Worm (Caenorhabditis elegans) whole organism, L3 larva: ENCODE measurements around the gene F54F2.7.

ENCODE experiments used
- R02D3.7 ChIP-seq: fragments of 150-350 bp; optimal IDR thresholded peaks from 2 replicates; lab custom pipeline; 2014; ENCODE audit warnings: missing biosample characterization, missing genetic modification characterization
- aly-2 ChIP-seq: fragments of 150-350 bp; optimal IDR thresholded peaks from 2 replicates; lab custom pipeline; 2014; ENCODE audit warnings: missing biosample characterization, missing genetic modification characterization
- ama-1 ChIP-seq: fragments of 150-350 bp; optimal IDR thresholded peaks from 2 replicates; lab custom pipeline; 2018
- ceh-16 ChIP-seq: sonication (generic microtip); optimal IDR thresholded peaks from 2 replicates; lab custom pipeline; 2017; ENCODE audit warnings: missing biosample characterization, missing genetic modification characterization
- ceh-28 ChIP-seq: fragments of 150-350 bp; optimal IDR thresholded peaks from 2 replicates; lab custom pipeline; 2014; ENCODE audit warnings: missing biosample characterization, missing genetic modification reagents, missing genetic modification characterization
- ceh-9 ChIP-seq: sonication (generic microtip); optimal IDR thresholded peaks from 2 replicates; lab custom pipeline; 2018; ENCODE audit warnings: missing biosample characterization, missing genetic modification characterization
- daf-12 ChIP-seq: fragments of 150-350 bp; optimal IDR thresholded peaks from 2 replicates; lab custom pipeline; 2014; ENCODE audit warnings: missing biosample characterization, missing genetic modification reagents, missing genetic modification characterization
- egl-27 ChIP-seq: sonication (generic microtip); optimal IDR thresholded peaks from 4 replicates; lab custom pipeline; 2017; ENCODE audit warnings: missing biosample characterization, missing genetic modification reagents, missing genetic modification characterization
- egl-5 ChIP-seq: fragments of 150-350 bp; optimal IDR thresholded peaks from 2 replicates; lab custom pipeline; 2017; ENCODE audit warnings: missing biosample characterization, missing genetic modification reagents, missing genetic modification characterization, inconsistent platforms
- elt-2 ChIP-seq: sonication (generic microtip); optimal IDR thresholded peaks from 2 replicates; lab custom pipeline; 2016; ENCODE audit warnings: missing genetic modification reagents, mild to moderate bottlenecking, missing genetic modification characterization, missing compliant biosample characterization
- elt-3 ChIP-seq, 3 experiments: fragments of 150-350 bp in 1 of 3; sonication (generic microtip) in 2 of 3; optimal IDR thresholded peaks; 2 replicates in 2 of 3; 4 replicates in 1 of 3; lab custom pipeline; 2014 to 2017; ENCODE audit warnings: missing biosample characterization in 3 of 3, missing genetic modification characterization in 3 of 3
- fkh-2 ChIP-seq: fragments of 150-350 bp; optimal IDR thresholded peaks from 2 replicates; lab custom pipeline; 2014; ENCODE audit warnings: missing biosample characterization, missing genetic modification reagents, missing genetic modification characterization
- fos-1 ChIP-seq: fragments of 150-350 bp; optimal IDR thresholded peaks from 2 replicates; lab custom pipeline; 2014; ENCODE audit warnings: missing biosample characterization, missing genetic modification characterization
- hmg-11 ChIP-seq: sonication (generic microtip); optimal IDR thresholded peaks from 2 replicates; lab custom pipeline; 2016; ENCODE audit warnings: missing genetic modification characterization, missing compliant biosample characterization
- jun-1 ChIP-seq: fragments of 150-350 bp; optimal IDR thresholded peaks from 2 replicates; lab custom pipeline; 2014; ENCODE audit warnings: missing biosample characterization, missing genetic modification reagents, missing genetic modification characterization
- lin-15B ChIP-seq: fragments of 150-350 bp; optimal IDR thresholded peaks from 2 replicates; lab custom pipeline; 2014; ENCODE audit warnings: missing biosample characterization, missing genetic modification characterization
- lin-39 ChIP-seq: fragments of 150-350 bp; optimal IDR thresholded peaks from 2 replicates; lab custom pipeline; 2018; ENCODE audit warnings: missing biosample characterization, missing genetic modification reagents, missing genetic modification characterization
- lsy-12 ChIP-seq: sonication (generic microtip); optimal IDR thresholded peaks from 2 replicates; lab custom pipeline; 2016; ENCODE audit warnings: mild to moderate bottlenecking, missing genetic modification characterization, missing compliant biosample characterization
- mdl-1 ChIP-seq: fragments of 150-350 bp; optimal IDR thresholded peaks from 2 replicates; lab custom pipeline; 2014; ENCODE audit warnings: missing biosample characterization, missing genetic modification characterization
- nhr-11 ChIP-seq: fragments of 150-350 bp; optimal IDR thresholded peaks from 2 replicates; lab custom pipeline; 2014; ENCODE audit warnings: missing biosample characterization, missing genetic modification characterization
- nhr-23 ChIP-seq: fragments of 150-350 bp; optimal IDR thresholded peaks from 2 replicates; lab custom pipeline; 2014; ENCODE audit warnings: missing biosample characterization, missing genetic modification reagents, missing genetic modification characterization
- nhr-237 ChIP-seq: fragments of 150-350 bp; optimal IDR thresholded peaks from 2 replicates; lab custom pipeline; 2014; ENCODE audit warnings: missing biosample characterization, missing genetic modification characterization
- nhr-25 ChIP-seq: sonication (generic microtip); optimal IDR thresholded peaks from 2 replicates; lab custom pipeline; 2017; ENCODE audit warnings: missing biosample characterization, missing genetic modification characterization
- nhr-43 ChIP-seq: sonication (generic microtip); optimal IDR thresholded peaks from 2 replicates; lab custom pipeline; 2016; ENCODE audit warnings: mild to moderate bottlenecking, missing genetic modification characterization, missing compliant biosample characterization; ENCODE audit not compliant: poor library complexity, severe bottlenecking
- nhr-76 ChIP-seq: fragments of 150-350 bp; sonication (generic microtip); optimal IDR thresholded peaks from 5 replicates; lab custom pipeline; 2014; ENCODE audit warnings: missing biosample characterization, missing genetic modification characterization
- nhr-77 ChIP-seq: fragments of 150-350 bp; optimal IDR thresholded peaks from 2 replicates; lab custom pipeline; 2014; ENCODE audit warnings: missing biosample characterization, missing genetic modification characterization
- pha-4 ChIP-seq: fragments of 150-350 bp; optimal IDR thresholded peaks from 2 replicates; lab custom pipeline; 2014; ENCODE audit warnings: missing biosample characterization, missing genetic modification reagents, missing genetic modification characterization
- pqm-1 ChIP-seq: fragments of 150-350 bp; optimal IDR thresholded peaks from 2 replicates; lab custom pipeline; 2017; ENCODE audit warnings: missing biosample characterization, missing genetic modification characterization, inconsistent platforms
- sea-2 ChIP-seq: fragments of 150-350 bp; sonication (generic microtip); optimal IDR thresholded peaks from 4 replicates; lab custom pipeline; 2014; ENCODE audit warnings: missing biosample characterization, missing genetic modification reagents, missing genetic modification characterization
- snpc-4 ChIP-seq: fragments of 150-350 bp; optimal IDR thresholded peaks from 2 replicates; lab custom pipeline; 2014; ENCODE audit warnings: missing biosample characterization, missing genetic modification characterization
- unc-62 ChIP-seq: fragments of 150-350 bp; sonication (generic microtip); optimal IDR thresholded peaks from 4 replicates; lab custom pipeline; 2014; ENCODE audit warnings: missing biosample characterization, missing genetic modification reagents, missing genetic modification characterization
- zag-1 ChIP-seq: fragments of 150-350 bp; optimal IDR thresholded peaks from 2 replicates; lab custom pipeline; 2014; ENCODE audit warnings: missing biosample characterization, missing genetic modification characterization
- ztf-11 ChIP-seq: fragments of 150-350 bp; optimal IDR thresholded peaks from 2 replicates; lab custom pipeline; 2014; ENCODE audit warnings: missing biosample characterization, missing genetic modification characterization
- ztf-4 ChIP-seq: fragments of 150-350 bp; optimal IDR thresholded peaks from 2 replicates; lab custom pipeline; 2014; ENCODE audit warnings: missing biosample characterization, missing genetic modification characterization

The F54F2.7 gene

DNA sequence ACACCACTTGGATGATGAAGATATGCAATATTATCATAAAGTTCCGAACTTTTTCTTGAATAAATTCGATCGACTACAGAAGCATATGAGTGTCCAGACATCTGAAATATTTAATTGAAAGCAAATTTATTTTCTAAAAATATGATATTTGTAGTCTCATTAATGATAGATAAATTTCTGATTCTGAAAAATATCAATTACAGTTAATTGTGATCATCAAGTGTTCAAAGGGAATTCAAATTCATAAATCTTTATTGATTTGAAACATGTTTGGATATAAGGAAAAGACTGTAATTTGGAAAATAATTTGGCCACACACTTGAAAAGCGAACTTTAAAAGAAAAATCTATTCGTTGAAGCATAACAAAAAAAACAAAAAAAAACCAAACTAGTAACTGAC is at the start of gene F54F2.7:
Gene F54F2.7, minus strand, starts transcription at position 101 of the 400 bp plus-strand sequence.
- TF ChIP-seq fos-1 (tag; lab: Kevin White, UChicago) (no peak), daf-12 (tag; lab: Kevin White, UChicago) (no peak), lin-15B (tag; lab: Kevin White, UChicago) (no peak), fkh-2 (tag; lab: Kevin White, UChicago) (no peak), R02D3.7 (tag; lab: Kevin White, UChicago) (no peak), aly-2 (tag; lab: Kevin White, UChicago) (no peak), nhr-77 (tag; lab: Kevin White, UChicago) (no peak), unc-62 (GFP tag; lab: Kevin White, UChicago) (no peak), ceh-16 (tag; lab: Kevin White, UChicago) (no peak), zag-1 (tag; lab: Kevin White, UChicago) (no peak), elt-3 (tag; optimal IDR thresholded peaks at IDR 0.05; lab: Kevin White, UChicago) (no peak), ceh-28 (tag; lab: Kevin White, UChicago) (no peak), pqm-1 (tag; lab: Kevin White, UChicago) (no peak), nhr-11 (tag; lab: Kevin White, UChicago) (no peak), sea-2 (GFP tag; lab: Kevin White, UChicago) (no peak), ztf-4 (tag; lab: Kevin White, UChicago) (no peak), ztf-11 (no peak), lin-39 (tag; lab: Kevin White, UChicago) (no peak), ama-1 (no peak), elt-2 (no peak)

DNA sequence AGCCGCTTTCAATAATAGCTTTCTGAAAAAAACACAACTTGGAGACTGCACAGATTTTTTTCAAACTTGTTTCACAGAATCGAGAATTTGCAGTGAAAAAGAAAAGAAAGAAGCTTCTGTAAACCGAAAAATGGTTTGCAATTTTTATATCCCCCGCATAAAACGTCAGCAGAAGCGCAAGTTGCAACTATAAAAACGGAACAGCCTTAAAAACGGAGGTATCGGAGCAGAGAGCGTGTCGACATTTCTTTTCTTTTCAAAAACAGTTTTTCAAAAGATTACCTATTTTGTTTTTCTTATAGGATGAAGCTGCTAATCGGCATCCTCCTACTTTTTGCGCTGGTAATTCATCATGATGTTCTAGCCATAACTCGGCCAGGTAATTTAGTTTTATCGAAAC is 44.8 kb upstream of the F54F2.7 start, which contains the start of gene plg-1:
Gene plg-1, plus strand, starts transcription at position 301 of the 400 bp plus-strand sequence.
- TF ChIP-seq zag-1 (tag; lab: Kevin White, UChicago) (no peak), mdl-1 (tag; lab: Kevin White, UChicago) (no peak), egl-5 (tag; lab: Kevin White, UChicago) (no peak), egl-27 (tag; lab: Kevin White, UChicago) (no peak), ama-1 (no peak), R02D3.7 (tag; lab: Kevin White, UChicago) (no peak), lin-39 (tag; lab: Kevin White, UChicago) (no peak), nhr-25 (no peak), ztf-4 (tag; lab: Kevin White, UChicago) (no peak), lsy-12 (no peak)

DNA sequence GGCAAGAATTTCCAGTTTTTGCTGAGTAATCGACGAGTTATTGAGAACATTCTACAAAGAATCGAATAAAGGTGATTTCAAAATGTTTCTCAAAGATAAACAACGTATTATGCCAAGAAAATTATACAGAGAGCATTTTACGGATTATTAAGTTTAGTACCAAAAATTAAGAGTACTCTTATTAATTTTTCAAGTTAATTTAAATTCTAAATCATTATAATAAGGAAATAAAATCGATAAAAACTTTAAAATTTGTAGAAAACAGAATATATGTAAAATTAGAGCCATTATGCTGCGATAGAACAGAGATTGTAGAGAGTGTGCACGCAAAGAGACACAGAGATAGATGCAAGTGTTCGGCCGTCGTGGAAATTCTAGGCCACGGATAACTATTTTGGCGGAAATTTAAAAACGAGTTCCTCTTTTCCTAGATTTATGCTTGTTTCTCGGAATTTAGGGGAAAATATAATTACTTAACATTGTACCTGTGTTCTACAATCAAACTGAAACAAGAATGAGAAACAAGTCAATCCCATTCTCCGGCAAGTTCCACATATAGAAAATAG is 43.4 kb upstream of the F54F2.7 start, which contains the start of gene F44E2.9:
Gene F44E2.9, minus strand, starts transcription at position 51 of the 566 bp plus-strand sequence.
- TF ChIP-seq snpc-4 (tag; lab: Kevin White, UChicago) (peak; percentile 67), ceh-28 (tag; lab: Kevin White, UChicago) (peak; percentile 38), nhr-11 (tag; lab: Kevin White, UChicago) (no peak), nhr-43 (tag; lab: Kevin White, UChicago) (peak; percentile 76), nhr-25 (peak; percentile 33), lsy-12 (peak; percentile 25), elt-2 (peak; percentile 22), nhr-23 (tag; lab: Kevin White, UChicago) (peak; percentile 72), fos-1 (tag; lab: Kevin White, UChicago) (no peak), lin-15B (tag; lab: Kevin White, UChicago) (peak; percentile 80), lin-39 (tag; lab: Kevin White, UChicago) (peak; percentile 68)

DNA sequence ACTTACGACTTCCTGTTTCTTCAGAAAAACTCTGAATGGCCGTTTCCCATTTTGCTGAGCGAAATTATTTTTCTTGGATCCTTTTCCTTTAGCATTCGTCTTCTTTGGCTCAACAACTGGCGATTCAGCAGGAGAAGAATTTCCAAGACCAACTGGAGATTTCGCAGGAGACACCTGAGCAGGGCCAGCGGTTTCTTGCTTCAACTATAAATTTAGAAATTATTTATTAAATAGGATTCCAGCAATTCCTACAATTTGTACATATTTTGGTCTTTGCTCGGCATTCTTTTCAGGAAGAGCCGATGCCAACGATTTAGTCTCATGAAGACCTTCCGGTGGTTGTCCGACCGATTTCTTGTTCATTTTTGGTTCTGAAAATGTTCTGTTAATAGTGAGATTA is 42.4 kb upstream of the F54F2.7 start, which contains the start of gene F44E2.8:
Gene F44E2.8, minus strand, starts transcription at position 371 of the 400 bp plus-strand sequence.
- no peak for TF ChIP-seq lin-39 (tag; lab: Kevin White, UChicago)
- no peak for TF ChIP-seq elt-3 (tag; optimal IDR thresholded peaks at IDR 0.05; lab: Kevin White, UChicago)
- no peak for TF ChIP-seq jun-1 (tag; lab: Kevin White, UChicago)
- no peak for TF ChIP-seq pqm-1 (tag; lab: Kevin White, UChicago)
- no peak for TF ChIP-seq nhr-76 (tag; lab: Kevin White, UChicago)
- TF ChIP-seq ceh-9 (tag; lab: Kevin White, UChicago): no peak
- TF ChIP-seq hmg-11 (tag; lab: Kevin White, UChicago): no peak
- no peak for TF ChIP-seq nhr-25
- TF ChIP-seq nhr-237 (tag; lab: Kevin White, UChicago): no peak
- TF ChIP-seq pha-4 (tag; lab: Kevin White, UChicago): no peak
- no peak for TF ChIP-seq mdl-1 (tag; lab: Kevin White, UChicago)
- no peak for TF ChIP-seq lin-15B (tag; lab: Kevin White, UChicago)
- TF ChIP-seq aly-2 (tag; lab: Kevin White, UChicago): no peak
- TF ChIP-seq egl-5 (tag; lab: Kevin White, UChicago): no peak
